Worm (Caenorhabditis elegans): ENCODE results near the gene clhm-1.
A peak's percentile ranks its signal among the peaks of the same experiment; 100 is the strongest.

Gene clhm-1

ce11 chrII:6853059-6853466 lies 17.7 kb downstream of the clhm-1 start:
- peak; percentile 78 for TF ChIP-seq lsy-12 (tag; optimal IDR thresholded peaks at IDR 0.05)
- peak; percentile 47 for TF ChIP-seq lin-15B (tag; optimal IDR thresholded peaks at IDR 0.05)
- peak; percentile 55 for TF ChIP-seq ama-1 (optimal IDR thresholded peaks at IDR 0.05)
- TF ChIP-seq lin-39 (tag; optimal IDR thresholded peaks at IDR 0.05): peak; percentile 85
- TF ChIP-seq hmg-11 (tag; optimal IDR thresholded peaks at IDR 0.05): peak; percentile 78
- peak; percentile 3 for TF ChIP-seq snpc-4 (tag; optimal IDR thresholded peaks at IDR 0.05)
- no peak for TF ChIP-seq fkh-10 (GFP tag; optimal IDR thresholded peaks at IDR 0.05)
- TF ChIP-seq nhr-67 (tag; optimal IDR thresholded peaks at IDR 0.05): no peak
- TF ChIP-seq elt-3 (tag; optimal IDR thresholded peaks at IDR 0.05): peak in 1 of 3 experiments; percentile 39
- peak; percentile 28 for TF ChIP-seq nhr-43 (tag; optimal IDR thresholded peaks at IDR 0.05; ENCODE audit: poor library complexity, severe bottlenecking)
- TF ChIP-seq skn-1 (tag; optimal IDR thresholded peaks at IDR 0.05): peak; percentile 24
- TF ChIP-seq aly-2 (tag; optimal IDR thresholded peaks at IDR 0.05): no peak
- TF ChIP-seq nfya-1 (tag; optimal IDR thresholded peaks at IDR 0.05; ENCODE audit: insufficient read depth): peak; percentile 75
- no peak for TF ChIP-seq daf-12 (tag; optimal IDR thresholded peaks at IDR 0.05)
- peak; percentile 94 for TF ChIP-seq egl-27 (tag; optimal IDR thresholded peaks at IDR 0.05)
- TF ChIP-seq mdl-1 (tag; optimal IDR thresholded peaks at IDR 0.05): no peak
- TF ChIP-seq nhr-77 (tag; optimal IDR thresholded peaks at IDR 0.05): no peak
- TF ChIP-seq pqm-1 (tag; optimal IDR thresholded peaks at IDR 0.05): peak; percentile 31
- peak; percentile 35 for TF ChIP-seq nhr-11 (tag; optimal IDR thresholded peaks at IDR 0.05)
- peak; percentile 5 for TF ChIP-seq ceh-82 (tag; optimal IDR thresholded peaks at IDR 0.05)
- TF ChIP-seq egl-5 (tag; optimal IDR thresholded peaks at IDR 0.05): peak; percentile 32
- TF ChIP-seq nhr-25 (tag; optimal IDR thresholded peaks at IDR 0.05): peak; percentile 56
- peak; percentile 37 for TF ChIP-seq ztf-4 (tag; optimal IDR thresholded peaks at IDR 0.05)
- no peak for TF ChIP-seq zag-1 (tag; optimal IDR thresholded peaks at IDR 0.05)
- peak; percentile 46 for TF ChIP-seq elt-2 (tag; optimal IDR thresholded peaks at IDR 0.05)
- TF ChIP-seq eor-1 (tag; optimal IDR thresholded peaks at IDR 0.05): no peak
- TF ChIP-seq nhr-23 (tag; optimal IDR thresholded peaks at IDR 0.05): peak; percentile 19
- peak; percentile 58 for TF ChIP-seq pha-4 (tag; optimal IDR thresholded peaks at IDR 0.05)
- no peak for TF ChIP-seq fos-1 (tag; optimal IDR thresholded peaks at IDR 0.05)
- TF ChIP-seq ceh-28 (tag; optimal IDR thresholded peaks at IDR 0.05): peak; percentile 20
- peak; percentile 36 for TF ChIP-seq tbx-2 (tag; optimal IDR thresholded peaks at IDR 0.05)
- TF ChIP-seq R02D3.7 (tag; optimal IDR thresholded peaks at IDR 0.05): peak; percentile 12
- no peak for TF ChIP-seq ceh-16 (tag; optimal IDR thresholded peaks at IDR 0.05)

ce11 chrII:6851938-6852337 lies 18.9 kb downstream of the clhm-1 start, which contains the start of gene C04A2.15:
Gene C04A2.15 (plus strand): TSS chrII:6852236.
- TF ChIP-seq hmg-11 (tag; optimal IDR thresholded peaks at IDR 0.05) (no peak), pha-4 (tag; optimal IDR thresholded peaks at IDR 0.05) (peak; percentile 93), skn-1 (tag; optimal IDR thresholded peaks at IDR 0.05) (no peak)

- TF ChIP-seq mml-1 (tag; optimal IDR thresholded peaks at IDR 0.05) (no peak), fkh-10 (GFP tag; optimal IDR thresholded peaks at IDR 0.05) (no peak), nhr-11 (tag; optimal IDR thresholded peaks at IDR 0.05) (no peak), lsy-12 (tag; optimal IDR thresholded peaks at IDR 0.05) (peak; percentile 28), jun-1 (tag; optimal IDR thresholded peaks at IDR 0.05) (peak; percentile 51), elt-2 (tag; optimal IDR thresholded peaks at IDR 0.05) (no peak), tbx-2 (tag; optimal IDR thresholded peaks at IDR 0.05) (peak; percentile 42), mdl-1 (tag; optimal IDR thresholded peaks at IDR 0.05) (peak; percentile 59), nhr-12 (tag; optimal IDR thresholded peaks at IDR 0.05) (no peak), snpc-4 (tag; optimal IDR thresholded peaks at IDR 0.05) (peak; percentile 7), lin-39 (tag; optimal IDR thresholded peaks at IDR 0.05) (peak; percentile 27), ama-1 (optimal IDR thresholded peaks at IDR 0.05) (no peak), unc-39 (tag; optimal IDR thresholded peaks at IDR 0.05) (no peak), ceh-16 (tag; optimal IDR thresholded peaks at IDR 0.05) (no peak), sea-2 (GFP tag; optimal IDR thresholded peaks at IDR 0.05) (no peak), nhr-28 (tag; optimal IDR thresholded peaks at IDR 0.05) (no peak), elt-3 (tag; optimal IDR thresholded peaks at IDR 0.05) (peak; percentile 52 to 69 (median 56)), elt-1 (tag; optimal IDR thresholded peaks at IDR 0.05) (no peak), ceh-28 (tag; optimal IDR thresholded peaks at IDR 0.05) (no peak), ZK546.5 (tag; optimal IDR thresholded peaks at IDR 0.05) (no peak), eor-1 (tag; optimal IDR thresholded peaks at IDR 0.05) (no peak), nhr-76 (tag; optimal IDR thresholded peaks at IDR 0.05) (no peak), hmg-11 (tag; optimal IDR thresholded peaks at IDR 0.05) (no peak), nhr-67 (tag; optimal IDR thresholded peaks at IDR 0.05) (no peak), nhr-237 (tag; optimal IDR thresholded peaks at IDR 0.05) (no peak), skn-1 (tag; optimal IDR thresholded peaks at IDR 0.05) (no peak), zag-1 (tag; optimal IDR thresholded peaks at IDR 0.05) (no peak), aly-2 (tag; optimal IDR thresholded peaks at IDR 0.05) (no peak), egl-5 (tag; optimal IDR thresholded peaks at IDR 0.05) (peak; percentile 38), nhr-43 (tag; optimal IDR thresholded peaks at IDR 0.05; ENCODE audit: poor library complexity, severe bottlenecking) (peak; percentile 97), ceh-82 (tag; optimal IDR thresholded peaks at IDR 0.05) (no peak), pha-4 (tag; optimal IDR thresholded peaks at IDR 0.05) (no peak), ztf-4 (tag; optimal IDR thresholded peaks at IDR 0.05) (no peak), nhr-23 (tag; optimal IDR thresholded peaks at IDR 0.05) (peak; percentile 93), fos-1 (tag; optimal IDR thresholded peaks at IDR 0.05) (no peak), unc-62 (GFP tag; optimal IDR thresholded peaks at IDR 0.05) (peak; percentile 86), daf-12 (tag; optimal IDR thresholded peaks at IDR 0.05) (no peak), egl-27 (tag; optimal IDR thresholded peaks at IDR 0.05) (peak; percentile 94), lin-15B (tag; optimal IDR thresholded peaks at IDR 0.05) (no peak), nfya-1 (tag; optimal IDR thresholded peaks at IDR 0.05; ENCODE audit: insufficient read depth) (peak; percentile 40), ceh-9 (tag; optimal IDR thresholded peaks at IDR 0.05) (no peak)
Observed at ce11 chrII:6849308-6849707, 21.5 kb downstream of the clhm-1 start.

Data from whole organism, L3 larva.